In the genomic region with DNA sequence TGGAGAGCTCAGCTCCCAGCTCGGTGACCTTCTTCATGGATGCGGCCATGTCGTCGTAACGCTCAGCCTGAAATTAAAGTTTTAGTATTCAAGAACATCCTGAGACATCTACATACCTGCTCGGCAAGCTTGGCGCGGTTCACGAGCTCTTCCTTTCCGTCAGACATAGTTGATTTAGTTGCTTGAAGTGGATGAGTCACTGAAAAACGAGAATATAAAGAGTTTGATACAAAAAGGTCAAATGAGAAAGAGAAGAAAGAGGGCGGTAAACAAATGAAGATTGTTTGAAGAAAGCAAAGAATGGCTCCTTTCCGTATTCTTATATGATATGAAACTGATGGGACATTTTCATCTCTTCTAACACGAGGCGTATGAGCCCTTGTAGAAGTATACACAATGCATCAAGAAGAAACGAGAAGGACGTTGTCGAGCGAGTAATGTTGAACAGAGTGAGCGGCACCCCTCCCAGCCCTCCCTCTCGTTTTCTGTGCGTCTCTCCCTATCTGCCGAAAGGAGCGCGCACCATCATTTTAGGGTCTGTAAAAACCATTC, we compare ENCODE assay signal across 1 worm cellular context.
TF ChIP-seq lines count a peak whose summit lies in the region.

Gene ftt-2, minus strand, starts transcription at position 206 of the 552 bp plus-strand sequence.

TF ChIP-seq in whole organism, L1 larva, 84 proteins besides CTCF, POLR2A, EP300 and RAD21 (continued from another document):
- no peak for TF ChIP-seq zag-1 (tag; optimal IDR thresholded peaks at IDR 0.05; lab: Kevin White, UChicago)
TF ChIP-seq in whole organism, L1 larva: peak in this region for 4.
